Fruit fly (Drosophila melanogaster) whole organism, pupa: ENCODE results near the gene MED21.

Source experiments
- CG13204 ChIP-seq: fragments of 200-800 bp; sonication (Bioruptor generic); optimal IDR thresholded peaks from 2 replicates; lab custom pipeline; 2018; ENCODE audit warnings: missing biosample characterization, mild to moderate bottlenecking, missing genetic modification characterization, moderate library complexity
- CG14655 ChIP-seq: fragments of 200-800 bp; sonication (Bioruptor generic); optimal IDR thresholded peaks from 3 replicates; lab custom pipeline; 2017; ENCODE audit warnings: mild to moderate bottlenecking, missing biosample characterization, missing genetic modification reagents, missing genetic modification characterization
- CG9948 ChIP-seq: fragments of 200-800 bp; sonication (Bioruptor generic); optimal IDR thresholded peaks from 2 replicates; lab custom pipeline; 2018; ENCODE audit warnings: missing biosample characterization, mild to moderate bottlenecking, missing genetic modification characterization, moderate library complexity
- Pif1B ChIP-seq: fragments of 200-800 bp; sonication (Bioruptor generic); optimal IDR thresholded peaks from 3 replicates; lab custom pipeline; 2016; ENCODE audit warnings: missing biosample characterization, missing genetic modification characterization
- fd96Ca ChIP-seq: fragments of 200-800 bp; sonication (Bioruptor generic); IDR thresholded peaks from 3 replicates; pipeline ENCODE4 v1.3.6; 2022; ENCODE audit warnings: missing biosample characterization, missing genetic modification characterization

dm6 chr3L:25107294-25107693 lies 8.5 kb downstream of the MED21 start, which contains the start of gene Set1:
- no peak for TF ChIP-seq CG14655
- no peak for TF ChIP-seq fd96Ca (GFP tag; lab: Robert Waterston, UW)
- no peak for TF ChIP-seq CG9948 (tag; lab: Kevin White, UChicago)
- no peak for TF ChIP-seq Pif1B
- TF ChIP-seq CG13204 (GFP tag; lab: Kevin White, UChicago): no peak
